Fruit fly (Drosophila melanogaster): ENCODE measurements around the gene PGRP-LC.
A peak's percentile ranks its signal among the peaks of the same experiment; 100 is the strongest.

The PGRP-LC gene

dm6 chr3L:9338510-9338909 is at the start of gene PGRP-LC:
TSS of gene PGRP-LC (plus strand) at chr3L:9338810.
- TF ChIP-seq CG8478 (optimal IDR thresholded peaks at IDR 0.05): no peak
- TF ChIP-seq CTCF (optimal IDR thresholded peaks at IDR 0.05): no peak

- TF ChIP-seq CTCF (optimal IDR thresholded peaks at IDR 0.05) (no peak), CG8478 (optimal IDR thresholded peaks at IDR 0.05) (no peak)
Measured at dm6 chr3L:9304393-9304792, 34.2 kb upstream of the PGRP-LC start.

- peak in 1 of 2 experiments; percentile 14 for TF ChIP-seq CTCF (optimal IDR thresholded peaks at IDR 0.05)
- TF ChIP-seq CG8478 (optimal IDR thresholded peaks at IDR 0.05): no peak
Measured at dm6 chr3L:9333745-9334382, 4.7 kb upstream of the PGRP-LC start, which contains the start of gene PGRP-LA. TSS of gene PGRP-LA (plus strand) at chr3L:9334332.

- TF ChIP-seq CG8478 (optimal IDR thresholded peaks at IDR 0.05) (no peak), CTCF (optimal IDR thresholded peaks at IDR 0.05) (no peak)
Measured at dm6 chr3L:9335711-9336110, 2.9 kb upstream of the PGRP-LC start.

- no peak for TF ChIP-seq CG8478 (optimal IDR thresholded peaks at IDR 0.05)
- TF ChIP-seq CTCF (optimal IDR thresholded peaks at IDR 0.05): no peak
Measured at dm6 chr3L:9337942-9338468, 605 bp upstream of the PGRP-LC start.

- no peak for TF ChIP-seq CTCF (optimal IDR thresholded peaks at IDR 0.05)
- TF ChIP-seq CG8478 (optimal IDR thresholded peaks at IDR 0.05): no peak
Measured at dm6 chr3L:9339021-9339420, 411 bp downstream of the PGRP-LC start.

- no peak for TF ChIP-seq CG8478 (optimal IDR thresholded peaks at IDR 0.05)
Measured at dm6 chr3L:9340232-9340631, 1.6 kb downstream of the PGRP-LC start.

dm6 chr3L:9340839-9341238 is 2.2 kb downstream of the PGRP-LC start:
- TF ChIP-seq CG8478 (optimal IDR thresholded peaks at IDR 0.05): no peak

dm6 chr3L:9343963-9344362 is 5.4 kb downstream of the PGRP-LC start:
- no peak for TF ChIP-seq CG8478 (optimal IDR thresholded peaks at IDR 0.05)
- no peak for TF ChIP-seq CTCF (optimal IDR thresholded peaks at IDR 0.05)

- TF ChIP-seq CG8478 (optimal IDR thresholded peaks at IDR 0.05): no peak
- no peak for TF ChIP-seq CTCF (optimal IDR thresholded peaks at IDR 0.05)
Measured at dm6 chr3L:9345157-9345556, 6.5 kb downstream of the PGRP-LC start.

dm6 chr3L:9349314-9349733 is 10.7 kb downstream of the PGRP-LC start, which contains the start of gene PGRP-LF:
TSS of gene PGRP-LF (plus strand) at chr3L:9349609.
- no peak for TF ChIP-seq CTCF (optimal IDR thresholded peaks at IDR 0.05)
- TF ChIP-seq CG8478 (optimal IDR thresholded peaks at IDR 0.05): no peak

dm6 chr3L:9353733-9354132 is 15.1 kb downstream of the PGRP-LC start, which contains the start of gene CG32040:
TSS of gene CG32040 (plus strand) at chr3L:9354033.
- TF ChIP-seq CG8478 (optimal IDR thresholded peaks at IDR 0.05) (no peak), CTCF (optimal IDR thresholded peaks at IDR 0.05) (no peak)

dm6 chr3L:9355555-9355954 is 16.9 kb downstream of the PGRP-LC start:
- no peak for TF ChIP-seq CTCF (optimal IDR thresholded peaks at IDR 0.05)
- TF ChIP-seq CG8478 (optimal IDR thresholded peaks at IDR 0.05): no peak

dm6 chr3L:9356138-9356753 is 17.6 kb downstream of the PGRP-LC start:
- TF ChIP-seq CG8478 (optimal IDR thresholded peaks at IDR 0.05): no peak
- TF ChIP-seq CTCF (optimal IDR thresholded peaks at IDR 0.05): peak; percentile 83 to 84

- TF ChIP-seq CG8478 (optimal IDR thresholded peaks at IDR 0.05): no peak
- TF ChIP-seq CTCF (optimal IDR thresholded peaks at IDR 0.05): no peak
Measured at dm6 chr3L:9357830-9358712, 19.5 kb downstream of the PGRP-LC start.

All from S2 (cell line).